Fruit fly (Drosophila melanogaster) whole organism, embryonic: ENCODE data around the gene PNPase.

Experiments used
- Adf1 ChIP-seq: fragments of 200-800 bp; sonication (Bioruptor generic); IDR thresholded peaks from 2 replicates; pipeline ENCODE4 v1.3.6; 2022; ENCODE audit warnings: missing biosample characterization, missing genetic modification characterization
- B-H2 ChIP-seq: fragments of 200-800 bp; sonication (Bioruptor generic); optimal IDR thresholded peaks from 2 replicates; lab custom pipeline; 2018; ENCODE audit warnings: missing biosample characterization, mild to moderate bottlenecking, missing genetic modification characterization
- CG11696 ChIP-seq: fragments of 200-800 bp; sonication (Bioruptor generic); IDR thresholded peaks from 2 replicates; pipeline ENCODE4 v1.3.6; 2022; ENCODE audit warnings: missing biosample characterization, missing genetic modification characterization
- CG13123 ChIP-seq: fragments of 200-800 bp; sonication (Bioruptor generic); optimal IDR thresholded peaks from 2 replicates; lab custom pipeline; 2016; ENCODE audit warnings: missing biosample characterization, missing genetic modification characterization
- CG13424 ChIP-seq: fragments of 200-800 bp; sonication (Bioruptor generic); optimal IDR thresholded peaks from 2 replicates; lab custom pipeline; 2019; ENCODE audit warnings: missing biosample characterization, mild to moderate bottlenecking, missing genetic modification characterization, moderate library complexity
- CG13775 ChIP-seq: fragments of 200-800 bp; sonication (Bioruptor generic); optimal IDR thresholded peaks from 3 replicates; lab custom pipeline; 2017; ENCODE audit warnings: missing biosample characterization, mild to moderate bottlenecking, missing genetic modification characterization
- CG15479 ChIP-seq: fragments of 200-800 bp; sonication (Bioruptor generic); optimal IDR thresholded peaks from 3 replicates; lab custom pipeline; 2019; ENCODE audit warnings: missing biosample characterization, mild to moderate bottlenecking, missing genetic modification characterization, moderate library complexity
- CG16863 ChIP-seq: fragments of 200-800 bp; sonication (Bioruptor generic); optimal IDR thresholded peaks from 3 replicates; lab custom pipeline; 2016; ENCODE audit warnings: missing biosample characterization, missing genetic modification characterization
- CG1792 ChIP-seq: fragments of 200-800 bp; sonication (Bioruptor generic); optimal IDR thresholded peaks from 2 replicates; lab custom pipeline; 2016; ENCODE audit warnings: missing biosample characterization, missing genetic modification characterization
- CG3838 ChIP-seq: fragments of 200-800 bp; sonication (Bioruptor generic); optimal IDR thresholded peaks from 3 replicates; lab custom pipeline; 2016; ENCODE audit warnings: missing biosample characterization, missing genetic modification characterization
- CG3995 ChIP-seq: fragments of 200-800 bp; sonication (Bioruptor generic); optimal IDR thresholded peaks from 3 replicates; lab custom pipeline; 2016; ENCODE audit warnings: missing biosample characterization, missing genetic modification characterization
- CG4617 ChIP-seq: fragments of 200-800 bp; sonication (Bioruptor generic); optimal IDR thresholded peaks from 3 replicates; lab custom pipeline; 2016; ENCODE audit warnings: missing biosample characterization, missing genetic modification characterization, borderline replicate concordance
- CG5245 ChIP-seq: fragments of 200-800 bp; sonication (Bioruptor generic); optimal IDR thresholded peaks from 3 replicates; lab custom pipeline; 2016; ENCODE audit warnings: missing biosample characterization, missing genetic modification characterization
- CG6689 ChIP-seq: fragments of 200-800 bp; sonication (Bioruptor generic); IDR thresholded peaks from 2 replicates; pipeline ENCODE4 v1.3.6; 2022; ENCODE audit warnings: missing biosample characterization, missing genetic modification characterization
- CG7556 ChIP-seq: fragments of 200-800 bp; sonication (Bioruptor generic); optimal IDR thresholded peaks from 2 replicates; lab custom pipeline; 2017; ENCODE audit warnings: missing biosample characterization, mild to moderate bottlenecking, missing genetic modification characterization
- CG7987 ChIP-seq: fragments of 200-800 bp; sonication (Bioruptor generic); optimal IDR thresholded peaks from 2 replicates; lab custom pipeline; 2018; ENCODE audit warnings: missing biosample characterization, mild to moderate bottlenecking, missing genetic modification characterization, moderate library complexity
- CG8478 ChIP-seq: fragments of >200 bp; optimal IDR thresholded peaks from 2 replicates; lab custom pipeline; 2018
- CG9215 ChIP-seq: fragments of 200-800 bp; sonication (Bioruptor generic); IDR thresholded peaks from 2 replicates; pipeline ENCODE4 v1.3.6; 2022; ENCODE audit warnings: missing biosample characterization, missing genetic modification characterization
- CG9609 ChIP-seq: fragments of 200-800 bp; sonication (Bioruptor generic); optimal IDR thresholded peaks from 3 replicates; lab custom pipeline; 2016; ENCODE audit warnings: missing biosample characterization, missing genetic modification characterization
- CG9932 ChIP-seq: fragments of 200-800 bp; sonication (Bioruptor generic); IDR thresholded peaks from 2 replicates; pipeline ENCODE4 v1.3.6; 2022; ENCODE audit warnings: missing biosample characterization, missing genetic modification characterization
- CHES-1-like ChIP-seq: fragments of 200-800 bp; sonication (Bioruptor generic); optimal IDR thresholded peaks from 2 replicates; lab custom pipeline; 2016; ENCODE audit warnings: missing biosample characterization, missing genetic modification characterization
- CkIIα-i1 ChIP-seq: fragments of 200-800 bp; sonication (Bioruptor generic); IDR thresholded peaks from 2 replicates; pipeline ENCODE4 v1.3.6; 2022; ENCODE audit warnings: missing biosample characterization, missing genetic modification characterization
- D19A ChIP-seq: fragments of 200-800 bp; optimal IDR thresholded peaks from 3 replicates; lab custom pipeline; 2019; ENCODE audit warnings: missing biosample characterization, mild to moderate bottlenecking, missing genetic modification characterization, moderate library complexity
- MBD-R2 ChIP-seq: fragments of 200-800 bp; sonication (Bioruptor generic); IDR thresholded peaks from 2 replicates; pipeline ENCODE4 v1.3.6; 2022; ENCODE audit warnings: missing biosample characterization, missing genetic modification characterization
- Rfx ChIP-seq: fragments of 200-800 bp; sonication (Bioruptor generic); IDR thresholded peaks from 2 replicates; pipeline ENCODE4 v1.3.6; 2022; ENCODE audit warnings: missing biosample characterization, missing genetic modification characterization
- Sin3A ChIP-seq: fragments of >200 bp; optimal IDR thresholded peaks from 2 replicates; lab custom pipeline; 2018
- Six4 ChIP-seq: fragments of 200-800 bp; sonication (Bioruptor generic); optimal IDR thresholded peaks from 2 replicates; lab custom pipeline; 2016; ENCODE audit warnings: missing biosample characterization, missing genetic modification characterization
- Ssrp ChIP-seq: fragments of 200-800 bp; sonication (Bioruptor generic); optimal IDR thresholded peaks from 2 replicates; lab custom pipeline; 2018; ENCODE audit warnings: missing biosample characterization, mild to moderate bottlenecking, missing genetic modification characterization, moderate library complexity
- cas ChIP-seq: fragments of 200-800 bp; sonication (Bioruptor generic); IDR thresholded peaks from 2 replicates; pipeline ENCODE4 v1.3.6; 2022; ENCODE audit warnings: missing biosample characterization, missing genetic modification characterization
- emc ChIP-seq: fragments of 200-800 bp; sonication (Bioruptor generic); optimal IDR thresholded peaks from 2 replicates; lab custom pipeline; 2016; ENCODE audit warnings: missing biosample characterization, missing genetic modification characterization
- en ChIP-seq: fragments of 200-800 bp; sonication (Bioruptor generic); optimal IDR thresholded peaks from 2 replicates; lab custom pipeline; 2016; ENCODE audit warnings: missing biosample characterization, missing genetic modification characterization
- esg ChIP-seq: fragments of 200-800 bp; sonication (Bioruptor generic); conservative IDR thresholded peaks from 2 replicates; pipeline ENCODE4 v1.3.6; 2022; ENCODE audit warnings: missing biosample characterization, missing genetic modification characterization
- gfzf ChIP-seq: fragments of 200-800 bp; sonication (Bioruptor generic); optimal IDR thresholded peaks from 2 replicates; lab custom pipeline; 2016; ENCODE audit warnings: missing biosample characterization, mild to moderate bottlenecking, missing genetic modification characterization, moderate library complexity
- hkb ChIP-seq, 2 experiments: fragments of 200-800 bp in 1 of 2; fragments of >200 bp in 1 of 2; sonication (Bioruptor generic) in 1 of 2; IDR thresholded peaks in 1 of 2; optimal IDR thresholded peaks in 1 of 2; 2 replicates each; pipeline versions ENCODE4 v1.3.6 to Lab custom; 2017 to 2022; ENCODE audit warnings: missing biosample characterization in 1 of 2, missing genetic modification characterization in 1 of 2
- inv ChIP-seq: fragments of 200-800 bp; sonication (Bioruptor generic); IDR thresholded peaks from 2 replicates; pipeline ENCODE4 v1.3.6; 2022; ENCODE audit warnings: missing biosample characterization, missing genetic modification characterization; ENCODE audit not compliant: partially characterized antibody
- mirr ChIP-seq: fragments of 200-800 bp; sonication (Bioruptor generic); optimal IDR thresholded peaks from 3 replicates; lab custom pipeline; 2018; ENCODE audit warnings: missing biosample characterization, mild to moderate bottlenecking, missing genetic modification characterization
- nau ChIP-seq: fragments of 200-800 bp; sonication (Bioruptor generic); optimal IDR thresholded peaks from 3 replicates; lab custom pipeline; 2017; ENCODE audit warnings: missing biosample characterization, mild to moderate bottlenecking, missing genetic modification characterization, missing genetic modification reagents
- oc ChIP-seq: fragments of 200-800 bp; sonication (Bioruptor generic); optimal IDR thresholded peaks from 2 replicates; lab custom pipeline; 2018; ENCODE audit warnings: missing biosample characterization, mild to moderate bottlenecking, missing genetic modification characterization, moderate library complexity
- psq ChIP-seq: fragments of 200-800 bp; sonication (Bioruptor generic); optimal IDR thresholded peaks from 2 replicates; lab custom pipeline; 2017; ENCODE audit warnings: missing biosample characterization, missing genetic modification characterization
- repo ChIP-seq: fragments of 200-800 bp; sonication (Bioruptor generic); optimal IDR thresholded peaks from 2 replicates; lab custom pipeline; 2016; ENCODE audit warnings: missing biosample characterization, missing genetic modification characterization
- salm ChIP-seq: fragments of 200-800 bp; sonication (Bioruptor generic); optimal IDR thresholded peaks from 2 replicates; lab custom pipeline; 2018; ENCODE audit warnings: missing biosample characterization, mild to moderate bottlenecking, missing genetic modification characterization
- schlank ChIP-seq: fragments of 200-800 bp; sonication (Bioruptor generic); optimal IDR thresholded peaks from 2 replicates; lab custom pipeline; 2018; ENCODE audit warnings: missing biosample characterization, mild to moderate bottlenecking, missing genetic modification characterization
- sima ChIP-seq: fragments of 200-800 bp; sonication (Bioruptor generic); optimal IDR thresholded peaks from 2 replicates; lab custom pipeline; 2016; ENCODE audit warnings: missing biosample characterization, missing genetic modification characterization
- sr ChIP-seq: fragments of 200-800 bp; sonication (Bioruptor generic); IDR thresholded peaks from 3 replicates; pipeline ENCODE4 v1.3.6; 2022; ENCODE audit warnings: missing biosample characterization, missing genetic modification characterization
- ssp ChIP-seq: fragments of 200-800 bp; sonication (Bioruptor generic); IDR thresholded peaks from 2 replicates; pipeline ENCODE4 v1.3.6; 2022; ENCODE audit warnings: missing biosample characterization, missing genetic modification characterization
- sug ChIP-seq: fragments of 200-800 bp; optimal IDR thresholded peaks from 2 replicates; lab custom pipeline; 2019; ENCODE audit warnings: missing biosample characterization, mild to moderate bottlenecking, missing genetic modification characterization, moderate library complexity
- tio ChIP-seq: fragments of 200-800 bp; sonication (Bioruptor generic); optimal IDR thresholded peaks from 2 replicates; lab custom pipeline; 2017; ENCODE audit warnings: missing biosample characterization, missing genetic modification characterization, inconsistent platforms
- ttk ChIP-seq: fragments of 200-800 bp; sonication (Bioruptor generic); IDR thresholded peaks from 2 replicates; pipeline ENCODE4 v2.1.2; 2022; ENCODE audit warnings: missing biosample characterization, missing genetic modification characterization
- unpg ChIP-seq: fragments of 200-800 bp; sonication (Bioruptor generic); optimal IDR thresholded peaks from 3 replicates; lab custom pipeline; 2018; ENCODE audit warnings: missing biosample characterization, mild to moderate bottlenecking, missing genetic modification characterization, moderate library complexity
- zf30C ChIP-seq: fragments of 200-800 bp; sonication (Bioruptor generic); optimal IDR thresholded peaks from 3 replicates; lab custom pipeline; 2018; ENCODE audit warnings: missing biosample characterization, mild to moderate bottlenecking, missing genetic modification characterization

PNPase gene

dm6 chr3R:31404499-31405276 lies 564 bp downstream of the PNPase start, which contains the start of gene Gprk2 (continued):
- TF ChIP-seq CG3838 (GFP tag; lab: Kevin White, UChicago): peak; percentile 99
- TF ChIP-seq CG13775 (GFP tag; lab: Kevin White, UChicago): peak; percentile 100
- peak; percentile 100 for TF ChIP-seq Rfx
- peak; percentile 100 for TF ChIP-seq CG7556
- TF ChIP-seq Six4 (GFP tag; lab: Kevin White, UChicago): peak; percentile 100
- peak; percentile 96 for TF ChIP-seq gfzf (GFP tag; lab: Kevin White, UChicago)
- peak; percentile 100 for TF ChIP-seq cas (GFP tag; lab: Robert Waterston, UW)
- peak; percentile 100 for TF ChIP-seq oc
- peak; percentile 98 for TF ChIP-seq mirr (GFP tag; lab: Kevin White, UChicago)
- peak; percentile 99 for TF ChIP-seq schlank
- peak; percentile 97 for TF ChIP-seq ssp (GFP tag; lab: Robert Waterston, UW)
- peak; percentile 97 for TF ChIP-seq sug
- peak; percentile 100 for TF ChIP-seq salm (tag; lab: Kevin White, UChicago)
- peak; percentile 99 for TF ChIP-seq CG9215 (GFP tag; lab: Robert Waterston, UW)
- peak; percentile 100 for TF ChIP-seq CG5245
- peak; percentile 99 for TF ChIP-seq emc
- TF ChIP-seq CG16863 (GFP tag; lab: Kevin White, UChicago): peak; percentile 100
- peak; percentile 88 for TF ChIP-seq CG3995 (GFP tag; lab: Kevin White, UChicago)
- no peak for TF ChIP-seq zf30C (GFP tag; lab: Kevin White, UChicago)
- peak; percentile 35 for TF ChIP-seq CG15479
- peak; percentile 100 for TF ChIP-seq esg (GFP tag; lab: Robert Waterston, UW)
- peak; percentile 100 for TF ChIP-seq CG4617 (GFP tag; lab: Kevin White, UChicago)
- TF ChIP-seq CG7987 (GFP tag; lab: Kevin White, UChicago): peak; percentile 99
- TF ChIP-seq CG13123 (GFP tag; lab: Kevin White, UChicago): peak; percentile 99
- TF ChIP-seq en: peak; percentile 100
- peak; percentile 100 for TF ChIP-seq CG9932 (GFP tag; lab: Robert Waterston, UW)
- peak; percentile 99 for TF ChIP-seq sima (GFP tag; lab: Kevin White, UChicago)
- TF ChIP-seq CG9609 (GFP tag; lab: Kevin White, UChicago): peak; percentile 100
- TF ChIP-seq nau: peak; percentile 100
- TF ChIP-seq repo: peak; percentile 100
- TF ChIP-seq Adf1 (GFP tag; lab: Robert Waterston, UW): peak; percentile 95
- peak; percentile 100 for TF ChIP-seq Ssrp
- peak; percentile 97 for TF ChIP-seq psq
- peak; percentile 100 for TF ChIP-seq CG6689
- peak; percentile 40 for TF ChIP-seq hkb (optimal IDR thresholded peaks at IDR 0.05; lab: Kevin White, UChicago)
- TF ChIP-seq hkb (GFP tag; IDR thresholded peaks at IDR 0.05; lab: Robert Waterston, UW): peak; percentile 100
- peak; percentile 99 for TF ChIP-seq D19A (tag; lab: Kevin White, UChicago)
- peak; percentile 88 for TF ChIP-seq B-H2 (GFP tag; lab: Kevin White, UChicago)
- peak; percentile 100 for TF ChIP-seq CG13424 (tag; lab: Kevin White, UChicago)
- TF ChIP-seq CG1792 (GFP tag; lab: Kevin White, UChicago): peak; percentile 100
- peak; percentile 89 for TF ChIP-seq Sin3A (lab: Kevin White, UChicago)
- TF ChIP-seq CkIIα-i1 (GFP tag; lab: Robert Waterston, UW): peak; percentile 99
- TF ChIP-seq MBD-R2: peak; percentile 100
- peak; percentile 100 for TF ChIP-seq CHES-1-like (GFP tag; lab: Kevin White, UChicago)
- TF ChIP-seq CG8478: no peak
- TF ChIP-seq inv (GFP tag; lab: Robert Waterston, UW): peak; percentile 22; the same call in 1 of the 2 replicates
- peak; percentile 100 for TF ChIP-seq unpg (GFP tag; lab: Kevin White, UChicago)
- peak; percentile 100 for TF ChIP-seq ttk
- TF ChIP-seq tio (GFP tag; lab: Kevin White, UChicago): peak; percentile 99
- TF ChIP-seq sr (GFP tag; lab: Robert Waterston, UW): peak; percentile 100
- TF ChIP-seq CG11696 (GFP tag; lab: Robert Waterston, UW): peak; percentile 99
